Worm (Caenorhabditis elegans): ENCODE data around the gene col-161.
A peak's percentile ranks its signal among the peaks of the same experiment; 100 is the strongest.

Gene col-161

ce11 chrV:13356210-13356609, 38.4 kb upstream of the col-161 start:
- TF ChIP-seq efl-1 (optimal IDR thresholded peaks at IDR 0.05): no peak
- TF ChIP-seq efl-1 (GFP tag; optimal IDR thresholded peaks at IDR 0.05 in 1 of 2): peak in 1 of 2 experiments; percentile 81
- no peak for TF ChIP-seq tbx-2 (tag; optimal IDR thresholded peaks at IDR 0.05)

- TF ChIP-seq ceh-90 (tag; optimal IDR thresholded peaks at IDR 0.05) (no peak), dsc-1 (tag; optimal IDR thresholded peaks at IDR 0.05) (no peak), efl-1 (optimal IDR thresholded peaks at IDR 0.05) (no peak), efl-1 (GFP tag; optimal IDR thresholded peaks at IDR 0.05 in 1 of 2) (no peak), pqm-1 (tag; optimal IDR thresholded peaks at IDR 0.05) (no peak), mab-9 (GFP tag; IDR thresholded peaks at IDR 0.05) (peak; percentile 78), lin-14 (GFP tag; optimal IDR thresholded peaks at IDR 0.05) (peak; percentile 61), hpl-2 (GFP tag; optimal IDR thresholded peaks at IDR 0.05) (no peak), fos-1 (tag; optimal IDR thresholded peaks at IDR 0.05) (no peak)
Measured at ce11 chrV:13352415-13352814, 34.6 kb upstream of the col-161 start.

ce11 chrV:13351773-13352172, 34.0 kb upstream of the col-161 start:
- TF ChIP-seq alr-1 (tag; optimal IDR thresholded peaks at IDR 0.05; ENCODE audit: borderline replicate concordance): no peak
- TF ChIP-seq lin-14 (GFP tag; optimal IDR thresholded peaks at IDR 0.05): peak; percentile 63
- TF ChIP-seq egl-13 (tag; optimal IDR thresholded peaks at IDR 0.05): no peak
- no peak for TF ChIP-seq nhr-19 (GFP tag; conservative IDR thresholded peaks at IDR 0.05)
- TF ChIP-seq lin-39 (tag; optimal IDR thresholded peaks at IDR 0.05): peak; percentile 27
- TF ChIP-seq mep-1 (tag; optimal IDR thresholded peaks at IDR 0.05): no peak
- TF ChIP-seq nhr-71 (tag; optimal IDR thresholded peaks at IDR 0.05): peak; percentile 57
- TF ChIP-seq nhr-77 (tag; optimal IDR thresholded peaks at IDR 0.05): no peak
- peak; percentile 68 for TF ChIP-seq mab-9 (GFP tag; IDR thresholded peaks at IDR 0.05)
- TF ChIP-seq lin-13 (GFP tag; optimal IDR thresholded peaks at IDR 0.05): no peak
- no peak for TF ChIP-seq dsc-1 (tag; optimal IDR thresholded peaks at IDR 0.05)
- no peak for TF ChIP-seq ceh-82 (tag; optimal IDR thresholded peaks at IDR 0.05)
- TF ChIP-seq nhr-12 (tag; optimal IDR thresholded peaks at IDR 0.05): no peak

- TF ChIP-seq fkh-10 (GFP tag; optimal IDR thresholded peaks at IDR 0.05) (peak; percentile 57), lin-35 (GFP tag; optimal IDR thresholded peaks at IDR 0.05) (no peak)
Measured at ce11 chrV:13350302-13350701, 32.5 kb upstream of the col-161 start.

ce11 chrV:13345867-13346328, 28.1 kb upstream of the col-161 start, which contains the start of gene twk-43:
TSS of gene twk-43 (plus strand) at chrV:13346278.
- TF ChIP-seq lin-14 (GFP tag; optimal IDR thresholded peaks at IDR 0.05) (peak; percentile 88), lin-39 (tag; optimal IDR thresholded peaks at IDR 0.05) (peak; percentile 56), lsy-2 (tag; optimal IDR thresholded peaks at IDR 0.05) (peak in 1 of 2 experiments; percentile 2), sptf-1 (tag; optimal IDR thresholded peaks at IDR 0.05) (no peak), dsc-1 (tag; optimal IDR thresholded peaks at IDR 0.05) (peak; percentile 71), nhr-71 (tag; optimal IDR thresholded peaks at IDR 0.05) (peak; percentile 79), vab-15 (tag; optimal IDR thresholded peaks at IDR 0.05) (peak; percentile 4), rnt-1 (tag; optimal IDR thresholded peaks at IDR 0.05) (peak; percentile 85), snpc-4 (tag; optimal IDR thresholded peaks at IDR 0.05) (no peak), tbx-2 (tag; optimal IDR thresholded peaks at IDR 0.05) (peak; percentile 10), nhr-20 (tag; optimal IDR thresholded peaks at IDR 0.05) (peak; percentile 25)

- peak; percentile 76 for TF ChIP-seq dsc-1 (tag; optimal IDR thresholded peaks at IDR 0.05)
- TF ChIP-seq nhr-47 (tag; optimal IDR thresholded peaks at IDR 0.05): no peak
Measured at ce11 chrV:13342235-13342634, 24.4 kb upstream of the col-161 start.

- TF ChIP-seq ceh-63 (GFP tag; optimal IDR thresholded peaks at IDR 0.05): no peak
Measured at ce11 chrV:13339633-13340290, 22.0 kb upstream of the col-161 start, which contains the start of the genes str-4 and lgc-48. TSS of gene str-4 (minus strand) at chrV:13339733. TSS of gene lgc-48 (plus strand) at chrV:13340240.

Measured in whole organism, L1 larva.